Fruit fly (Drosophila melanogaster) whole organism, embryonic: ENCODE data around the gene CG10300.

Experiments
- Atf6 ChIP-seq: fragments of 200-800 bp; sonication (Bioruptor generic); IDR thresholded peaks from 2 replicates; pipeline ENCODE4 v1.3.6; 2022; ENCODE audit warnings: missing biosample characterization, missing genetic modification characterization
- Awh ChIP-seq: fragments of 200-800 bp; sonication (Bioruptor generic); IDR thresholded peaks from 2 replicates; pipeline ENCODE4, ENCODE4 v1.3.6; 2022; ENCODE audit warnings: missing biosample characterization, missing genetic modification characterization
- CG1024 ChIP-seq: fragments of 200-800 bp; sonication (Bioruptor generic); IDR thresholded peaks from 2 replicates; pipeline ENCODE4 v1.3.6; 2022; ENCODE audit warnings: missing biosample characterization, missing genetic modification characterization
- CG10267 ChIP-seq: fragments of 200-800 bp; sonication (Bioruptor generic); optimal IDR thresholded peaks from 2 replicates; lab custom pipeline; 2018; ENCODE audit warnings: missing biosample characterization, mild to moderate bottlenecking, missing genetic modification characterization, moderate library complexity
- CG10321 ChIP-seq: fragments of 200-800 bp; sonication (Bioruptor generic); IDR thresholded peaks from 2 replicates; pipeline ENCODE4 v1.3.6; 2022; ENCODE audit warnings: missing biosample characterization, missing genetic modification characterization
- CG12391 ChIP-seq: fragments of 200-800 bp; sonication (Bioruptor generic); optimal IDR thresholded peaks from 3 replicates; lab custom pipeline; 2018; ENCODE audit warnings: missing biosample characterization, mild to moderate bottlenecking, missing genetic modification characterization, moderate library complexity
- CG12769 ChIP-seq: fragments of 200-800 bp; sonication (Bioruptor generic); optimal IDR thresholded peaks from 2 replicates; lab custom pipeline; 2019; ENCODE audit warnings: missing biosample characterization, mild to moderate bottlenecking, missing genetic modification characterization, moderate library complexity
- CG13123 ChIP-seq: fragments of 200-800 bp; sonication (Bioruptor generic); optimal IDR thresholded peaks from 2 replicates; lab custom pipeline; 2016; ENCODE audit warnings: missing biosample characterization, missing genetic modification characterization
- CG14441 ChIP-seq: fragments of 200-800 bp; sonication (Bioruptor generic); IDR thresholded peaks from 2 replicates; pipeline ENCODE4 v1.3.6; 2022; ENCODE audit warnings: missing biosample characterization, missing genetic modification characterization
- CG16815 ChIP-seq: fragments of 200-800 bp; sonication (Bioruptor generic); optimal IDR thresholded peaks from 3 replicates; lab custom pipeline; 2017; ENCODE audit warnings: missing biosample characterization, mild to moderate bottlenecking, missing genetic modification characterization
- CG17568 ChIP-seq: fragments of 200-800 bp; sonication (Bioruptor generic); optimal IDR thresholded peaks from 2 replicates; lab custom pipeline; 2018; ENCODE audit warnings: missing biosample characterization, mild to moderate bottlenecking, missing genetic modification characterization, moderate library complexity
- CG1792 ChIP-seq: fragments of 200-800 bp; sonication (Bioruptor generic); optimal IDR thresholded peaks from 2 replicates; lab custom pipeline; 2016; ENCODE audit warnings: missing biosample characterization, missing genetic modification characterization
- CG2129 ChIP-seq: fragments of 200-800 bp; sonication (Bioruptor generic); IDR thresholded peaks from 2 replicates; pipeline ENCODE4 v1.3.6; 2022; ENCODE audit warnings: missing biosample characterization, missing genetic modification characterization; ENCODE audit not compliant: partially characterized antibody
- CG2678 ChIP-seq: fragments of 200-800 bp; sonication (Bioruptor generic); optimal IDR thresholded peaks from 3 replicates; lab custom pipeline; 2019; ENCODE audit warnings: missing biosample characterization, mild to moderate bottlenecking, missing genetic modification characterization, moderate library complexity
- CG2889 ChIP-seq: fragments of 200-800 bp; sonication (Bioruptor generic); IDR thresholded peaks from 3 replicates; pipeline ENCODE4 v1.3.6; 2022; ENCODE audit warnings: missing biosample characterization, missing genetic modification characterization
- CG33213 ChIP-seq: fragments of 200-800 bp; sonication (Bioruptor generic); optimal IDR thresholded peaks from 3 replicates; lab custom pipeline; 2016; ENCODE audit warnings: missing biosample characterization, missing genetic modification characterization
- CG3995 ChIP-seq: fragments of 200-800 bp; sonication (Bioruptor generic); optimal IDR thresholded peaks from 3 replicates; lab custom pipeline; 2016; ENCODE audit warnings: missing biosample characterization, missing genetic modification characterization
- CG4328 ChIP-seq: fragments of 200-800 bp; sonication (Bioruptor generic); optimal IDR thresholded peaks from 3 replicates; lab custom pipeline; 2017; ENCODE audit warnings: missing biosample characterization, missing genetic modification reagents, missing genetic modification characterization
- CG43689 ChIP-seq: fragments of 200-800 bp; sonication (Bioruptor generic); IDR thresholded peaks from 2 replicates; pipeline ENCODE4 v1.3.6; 2022; ENCODE audit warnings: missing biosample characterization, missing genetic modification characterization
- CG4730 ChIP-seq: fragments of 200-800 bp; sonication (Bioruptor generic); IDR thresholded peaks from 2 replicates; pipeline ENCODE4 v1.3.6; 2022; ENCODE audit warnings: missing biosample characterization, missing genetic modification characterization
- CG4820 ChIP-seq: fragments of 200-800 bp; sonication (Bioruptor generic); optimal IDR thresholded peaks from 3 replicates; lab custom pipeline; 2016; ENCODE audit warnings: missing biosample characterization, missing genetic modification characterization
- CG6175 ChIP-seq: fragments of 200-800 bp; sonication (Bioruptor generic); IDR thresholded peaks from 3 replicates; pipeline ENCODE4 v1.3.6; 2022; ENCODE audit warnings: missing biosample characterization, missing genetic modification characterization
- CG9437 ChIP-seq: fragments of 200-800 bp; sonication (Bioruptor generic); optimal IDR thresholded peaks from 2 replicates; lab custom pipeline; 2018; ENCODE audit warnings: missing biosample characterization, mild to moderate bottlenecking, missing genetic modification characterization
- Chrac-16 ChIP-seq: fragments of 200-800 bp; sonication (Bioruptor generic); optimal IDR thresholded peaks from 3 replicates; lab custom pipeline; 2016; ENCODE audit warnings: missing biosample characterization, missing genetic modification characterization
- Dref ChIP-seq: fragments of 200-800 bp; sonication (Bioruptor generic); IDR thresholded peaks from 2 replicates; pipeline ENCODE4 v1.3.6; 2022; ENCODE audit warnings: missing biosample characterization, missing genetic modification characterization
- Drgx ChIP-seq: fragments of 200-800 bp; sonication (Bioruptor generic); IDR thresholded peaks from 2 replicates; pipeline ENCODE4 v1.3.6; 2022; ENCODE audit warnings: missing biosample characterization, missing genetic modification characterization
- MBD-R2 ChIP-seq: fragments of 200-800 bp; sonication (Bioruptor generic); IDR thresholded peaks from 2 replicates; pipeline ENCODE4 v1.3.6; 2022; ENCODE audit warnings: missing biosample characterization, missing genetic modification characterization
- Mes4 ChIP-seq: fragments of 200-800 bp; sonication (Bioruptor generic); optimal IDR thresholded peaks from 2 replicates; lab custom pipeline; 2016; ENCODE audit warnings: missing biosample characterization, missing genetic modification characterization
- NFAT ChIP-seq: fragments of 200-800 bp; sonication (Bioruptor generic); IDR thresholded peaks from 2 replicates; pipeline ENCODE4 v1.3.6; 2022; ENCODE audit warnings: missing biosample characterization, missing genetic modification characterization
- Ptx1 ChIP-seq: fragments of 200-800 bp; sonication (Bioruptor generic); IDR thresholded peaks from 2 replicates; pipeline ENCODE4 v1.3.6; 2022; ENCODE audit warnings: missing biosample characterization, missing genetic modification characterization
- Side ChIP-seq: fragments of 200-800 bp; sonication (Bioruptor generic); optimal IDR thresholded peaks from 2 replicates; lab custom pipeline; 2016; ENCODE audit warnings: missing biosample characterization, missing genetic modification characterization
- ab ChIP-seq: fragments of 200-800 bp; sonication (Bioruptor generic); optimal IDR thresholded peaks from 2 replicates; lab custom pipeline; 2016; ENCODE audit warnings: missing biosample characterization, missing genetic modification characterization
- al ChIP-seq: fragments of 200-800 bp; sonication (Bioruptor generic); IDR thresholded peaks from 2 replicates; pipeline ENCODE4 v1.3.6; 2022; ENCODE audit warnings: missing biosample characterization, missing genetic modification characterization
- bab2 ChIP-seq: fragments of 200-800 bp; sonication (Bioruptor generic); optimal IDR thresholded peaks from 2 replicates; lab custom pipeline; 2016; ENCODE audit warnings: missing biosample characterization, missing genetic modification characterization
- cg ChIP-seq: fragments of 200-800 bp; sonication (Bioruptor generic); optimal IDR thresholded peaks from 3 replicates; lab custom pipeline; 2019; ENCODE audit warnings: missing biosample characterization, mild to moderate bottlenecking, missing genetic modification characterization, moderate library complexity
- chinmo ChIP-seq: fragments of 200-800 bp; sonication (Bioruptor generic); IDR thresholded peaks from 4 replicates; pipeline ENCODE4 v1.3.6; 2022; ENCODE audit warnings: missing biosample characterization, missing genetic modification characterization; ENCODE audit not compliant: partially characterized antibody
- da ChIP-seq: fragments of 200-800 bp; sonication (Bioruptor generic); optimal IDR thresholded peaks from 2 replicates; lab custom pipeline; 2016; ENCODE audit warnings: missing biosample characterization, missing genetic modification characterization
- en ChIP-seq: fragments of 200-800 bp; sonication (Bioruptor generic); optimal IDR thresholded peaks from 2 replicates; lab custom pipeline; 2016; ENCODE audit warnings: missing biosample characterization, missing genetic modification characterization
- ewg ChIP-seq: fragments of 200-800 bp; sonication (Bioruptor generic); optimal IDR thresholded peaks from 3 replicates; lab custom pipeline; 2017; ENCODE audit warnings: mild to moderate bottlenecking, missing biosample characterization, missing genetic modification reagents, missing genetic modification characterization
- fd96Cb ChIP-seq: fragments of 200-800 bp; sonication (Bioruptor generic); optimal IDR thresholded peaks from 2 replicates; lab custom pipeline; 2018; ENCODE audit warnings: missing biosample characterization, mild to moderate bottlenecking, missing genetic modification characterization, moderate library complexity
- gsb ChIP-seq: fragments of 200-800 bp; sonication (Bioruptor generic); IDR thresholded peaks from 2 replicates; pipeline ENCODE4 v1.3.6; 2022; ENCODE audit warnings: missing biosample characterization, missing genetic modification characterization
- ken ChIP-seq: fragments of 200-800 bp; sonication (Bioruptor generic); IDR thresholded peaks from 3 replicates; pipeline ENCODE4 v1.3.6; 2022; ENCODE audit warnings: missing biosample characterization, missing genetic modification characterization
- nerfin-2 ChIP-seq: fragments of 200-800 bp; sonication (Bioruptor generic); IDR thresholded peaks from 2 replicates; pipeline ENCODE4 v1.3.6; 2022; ENCODE audit warnings: missing biosample characterization, missing genetic modification characterization; ENCODE audit not compliant: partially characterized antibody
- onecut ChIP-seq: fragments of 200-800 bp; sonication (Bioruptor generic); IDR thresholded peaks from 2 replicates; pipeline ENCODE4 v1.3.6; 2022; ENCODE audit warnings: missing biosample characterization, missing genetic modification characterization
- repo ChIP-seq: fragments of 200-800 bp; sonication (Bioruptor generic); optimal IDR thresholded peaks from 2 replicates; lab custom pipeline; 2016; ENCODE audit warnings: missing biosample characterization, missing genetic modification characterization
- sd ChIP-seq: fragments of 200-800 bp; sonication (Bioruptor generic); optimal IDR thresholded peaks from 3 replicates; lab custom pipeline; 2018; ENCODE audit warnings: missing biosample characterization, mild to moderate bottlenecking, missing genetic modification characterization, moderate library complexity
- sens-2 ChIP-seq: fragments of 200-800 bp; sonication (Bioruptor generic); IDR thresholded peaks from 2 replicates; pipeline ENCODE4 v1.3.6; 2022; ENCODE audit warnings: missing biosample characterization, missing genetic modification characterization
- sim ChIP-seq: fragments of 200-800 bp; sonication (Bioruptor generic); IDR thresholded peaks from 2 replicates; pipeline ENCODE4 v1.3.6; 2022; ENCODE audit warnings: missing biosample characterization, missing genetic modification characterization
- slou ChIP-seq: fragments of 200-800 bp; sonication (Bioruptor generic); optimal IDR thresholded peaks from 3 replicates; lab custom pipeline; 2016; ENCODE audit warnings: missing biosample characterization, missing genetic modification characterization
- wor ChIP-seq: fragments of 200-800 bp; sonication (Bioruptor generic); IDR thresholded peaks from 2 replicates; pipeline ENCODE4 v1.3.6; 2022; ENCODE audit warnings: missing biosample characterization, missing genetic modification characterization
- zen2 ChIP-seq: fragments of 200-800 bp; sonication (Bioruptor generic); IDR thresholded peaks from 3 replicates; pipeline ENCODE4 v1.3.6; 2022; ENCODE audit warnings: missing biosample characterization, missing genetic modification characterization; ENCODE audit not compliant: partially characterized antibody

CG10300 gene

dm6 chr3R:23726740-23727139 is 15.4 kb downstream of the CG10300 start (continued):
- TF ChIP-seq bab2 (GFP tag; lab: Kevin White, UChicago) = peak; percentile 80
- TF ChIP-seq Atf6 (GFP tag; lab: Robert Waterston, UW) = peak; percentile 91
- peak; percentile 49 for TF ChIP-seq fd96Cb (tag; lab: Kevin White, UChicago)
- TF ChIP-seq CG2678 = peak; percentile 90
- peak; percentile 73 for TF ChIP-seq Side (GFP tag; lab: Kevin White, UChicago)
- TF ChIP-seq CG2889 (GFP tag; lab: Robert Waterston, UW) = peak; percentile 78; the same call in 1 of the 3 replicates
- 0 out of 2 replicates have a peak, but pooled peaks have one; percentile 46 for TF ChIP-seq Awh
- TF ChIP-seq cg (GFP tag; lab: Kevin White, UChicago) = no peak
- TF ChIP-seq Mes4 (GFP tag; lab: Kevin White, UChicago) = peak; percentile 16
- peak; percentile 63 for TF ChIP-seq CG10267 (tag; lab: Kevin White, UChicago)
- no peak for TF ChIP-seq onecut (GFP tag; lab: Robert Waterston, UW)
- TF ChIP-seq CG3995 = peak; percentile 51
- TF ChIP-seq wor (GFP tag; lab: Robert Waterston, UW) = 0 out of 2 replicates have a peak, but pooled peaks have one; percentile 34
- peak; percentile 71 for TF ChIP-seq NFAT (GFP tag; lab: Robert Waterston, UW)
- TF ChIP-seq da (GFP tag; lab: Kevin White, UChicago) = no peak
- peak; percentile 40; the same call in 1 of the 2 replicates for TF ChIP-seq CG43689 (GFP tag; lab: Robert Waterston, UW)
- peak; percentile 83 for TF ChIP-seq CG12391
- peak; percentile 71 for TF ChIP-seq slou (GFP tag; lab: Kevin White, UChicago)
- peak; percentile 13 for TF ChIP-seq repo (GFP tag; lab: Kevin White, UChicago)
- peak; percentile 82 for TF ChIP-seq CG12769 (tag; lab: Kevin White, UChicago)
- TF ChIP-seq Drgx = peak; percentile 88
- TF ChIP-seq CG4328 (GFP tag; lab: Kevin White, UChicago) = no peak
- peak; percentile 87 for TF ChIP-seq al (GFP tag; lab: Robert Waterston, UW)
- no peak for TF ChIP-seq ewg (GFP tag; lab: Kevin White, UChicago)
- TF ChIP-seq CG14441 (GFP tag; lab: Robert Waterston, UW) = peak; percentile 79
- TF ChIP-seq zen2 (GFP tag; lab: Robert Waterston, UW) = no peak
- no peak for TF ChIP-seq nerfin-2 (GFP tag; lab: Robert Waterston, UW)
- 0 out of 4 replicates have a peak, but pooled peaks have one; percentile 36 for TF ChIP-seq chinmo
- TF ChIP-seq sim (GFP tag; lab: Robert Waterston, UW) = no peak
- no peak for TF ChIP-seq ab (GFP tag; lab: Kevin White, UChicago)
- peak; percentile 53 for TF ChIP-seq CG10321 (GFP tag; lab: Robert Waterston, UW)
- peak; percentile 64; the same call in 1 of the 3 replicates for TF ChIP-seq ken (GFP tag; lab: Robert Waterston, UW)
- peak; percentile 23 for TF ChIP-seq CG9437 (GFP tag; lab: Kevin White, UChicago)
- TF ChIP-seq CG2129 = no peak
- TF ChIP-seq sens-2 (GFP tag; lab: Robert Waterston, UW) = no peak
- TF ChIP-seq CG1792 (GFP tag; lab: Kevin White, UChicago) = peak; percentile 41
- TF ChIP-seq CG1024 (GFP tag; lab: Robert Waterston, UW) = no peak; the same call in 1 of the 2 replicates
- TF ChIP-seq Ptx1 (GFP tag; lab: Robert Waterston, UW) = peak; percentile 86
- TF ChIP-seq CG33213 (GFP tag; lab: Kevin White, UChicago) = peak; percentile 16
- peak; percentile 56 for TF ChIP-seq Chrac-16 (GFP tag; lab: Kevin White, UChicago)
- no peak for TF ChIP-seq Dref (GFP tag; lab: Robert Waterston, UW)
- TF ChIP-seq sd (tag; lab: Kevin White, UChicago) = peak; percentile 81
- peak; percentile 72 for TF ChIP-seq CG4730 (GFP tag; lab: Robert Waterston, UW)
- TF ChIP-seq CG6175 (GFP tag; lab: Robert Waterston, UW) = peak; percentile 79; the same call in 2 of the 3 replicates
- peak; percentile 58; the same call in 1 of the 2 replicates for TF ChIP-seq MBD-R2 (GFP tag; lab: Robert Waterston, UW)
- TF ChIP-seq en (GFP tag; lab: Kevin White, UChicago) = peak; percentile 42
- TF ChIP-seq CG17568 (GFP tag; lab: Kevin White, UChicago) = peak; percentile 25
- TF ChIP-seq CG4820 (GFP tag; lab: Kevin White, UChicago) = peak; percentile 52
- peak; percentile 75 for TF ChIP-seq gsb (GFP tag; lab: Robert Waterston, UW)
- TF ChIP-seq CG16815 (GFP tag; lab: Kevin White, UChicago) = peak; percentile 66
- no peak for TF ChIP-seq CG13123
